Worm (Caenorhabditis elegans) whole organism, midembryonic: ENCODE results near the gene ptr-16.

Source experiments
- T22C8.4 ChIP-seq: fragments of 200-800 bp; sonication (Bioruptor generic); IDR thresholded peaks from 2 replicates; pipeline ENCODE4 v1.3.6; 2022; ENCODE audit warnings: missing genetic modification characterization, missing compliant biosample characterization
- cog-1 ChIP-seq: sonication (generic microtip); optimal IDR thresholded peaks from 2 replicates; lab custom pipeline; 2016; ENCODE audit warnings: missing genetic modification characterization, missing compliant biosample characterization
- flt-1 ChIP-seq: fragments of 200-800 bp; sonication (Bioruptor generic); IDR thresholded peaks from 2 replicates; pipeline ENCODE4 v1.3.6; 2022; ENCODE audit warnings: missing genetic modification characterization, missing compliant biosample characterization
- klf-2 ChIP-seq: fragments of 200-800 bp; sonication (Bioruptor generic); conservative IDR thresholded peaks from 2 replicates; pipeline ENCODE4 v1.3.6; 2022; ENCODE audit warnings: missing genetic modification reagents, missing genetic modification characterization, missing compliant biosample characterization
- med-1 ChIP-seq: sonication (generic microtip); optimal IDR thresholded peaks from 2 replicates; lab custom pipeline; 2017; ENCODE audit warnings: missing genetic modification characterization, mild to moderate bottlenecking, missing compliant biosample characterization, antibody characterized with exemption, missing genetic modification reagents; ENCODE audit not compliant: insufficient read depth
- ref-1 ChIP-seq: fragments of 200-800 bp; sonication (Bioruptor generic); conservative IDR thresholded peaks from 2 replicates; pipeline ENCODE4 v1.3.6; 2022; ENCODE audit warnings: missing genetic modification reagents, missing genetic modification characterization, missing compliant biosample characterization
- tab-1 ChIP-seq: fragments of 200-800 bp; sonication (Bioruptor generic); IDR thresholded peaks from 2 replicates; pipeline ENCODE4 v1.3.6; 2022; ENCODE audit warnings: missing genetic modification characterization, missing compliant biosample characterization
- ztf-23 ChIP-seq: fragments of 200-800 bp; sonication (Bioruptor generic); IDR thresholded peaks from 2 replicates; pipeline ENCODE4 v1.3.6; 2022; ENCODE audit warnings: missing genetic modification reagents, missing genetic modification characterization, missing compliant biosample characterization
- ztf-29 ChIP-seq: fragments of 200-800 bp; sonication (Bioruptor generic); IDR thresholded peaks from 2 replicates; pipeline ENCODE4 v1.3.6; 2022; ENCODE audit warnings: missing genetic modification reagents, missing genetic modification characterization, missing compliant biosample characterization

The ptr-16 gene

ce11 chrV:1156431-1156830 is 9.1 kb upstream of the ptr-16 start:
- no peak for TF ChIP-seq med-1 (GFP tag; lab: Kevin White, UChicago)

DNA sequence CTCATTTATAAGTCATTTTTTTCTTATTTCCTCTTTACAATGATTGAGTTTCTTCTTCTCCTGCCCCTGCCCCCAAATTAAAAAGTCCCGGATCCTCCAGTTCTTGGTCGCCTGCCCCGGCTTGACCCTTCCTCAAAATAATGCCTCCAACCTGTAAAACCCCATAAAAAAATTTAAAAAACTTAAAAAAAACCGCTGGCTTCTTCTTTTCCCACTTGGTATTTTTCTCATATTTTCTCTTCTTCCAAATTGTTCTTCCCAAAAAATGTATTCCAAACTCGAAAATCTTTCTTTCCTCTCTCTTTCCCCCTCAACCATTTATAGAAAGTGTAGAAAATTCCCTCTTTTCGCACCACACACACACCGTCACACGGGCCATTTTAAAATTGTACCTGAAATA is 8.1 kb upstream of the ptr-16 start:
- TF ChIP-seq cog-1: no peak
- no peak for TF ChIP-seq flt-1 (GFP tag; lab: Robert Waterston, UW)
- TF ChIP-seq tab-1 (GFP tag; lab: Robert Waterston, UW): no peak
- TF ChIP-seq klf-2 (GFP tag; lab: Robert Waterston, UW): no peak
- TF ChIP-seq ztf-23 (GFP tag; lab: Robert Waterston, UW): no peak
- TF ChIP-seq ref-1 (GFP tag; lab: Robert Waterston, UW): no peak
- no peak for TF ChIP-seq ztf-29 (GFP tag; lab: Robert Waterston, UW)
- TF ChIP-seq med-1 (GFP tag; lab: Kevin White, UChicago): no peak
- TF ChIP-seq T22C8.4: no peak

ce11 chrV:1158247-1158646 is 7.3 kb upstream of the ptr-16 start:
- no peak for TF ChIP-seq T22C8.4
- TF ChIP-seq ztf-23 (GFP tag; lab: Robert Waterston, UW): 0 out of 2 replicates have a peak, but pooled peaks have one; percentile 52

ce11 chrV:1160716-1161115 is 4.8 kb upstream of the ptr-16 start:
- TF ChIP-seq tab-1 (GFP tag; lab: Robert Waterston, UW) (no peak), med-1 (GFP tag; lab: Kevin White, UChicago) (no peak), ztf-29 (GFP tag; lab: Robert Waterston, UW) (no peak), ref-1 (GFP tag; lab: Robert Waterston, UW) (no peak), klf-2 (GFP tag; lab: Robert Waterston, UW) (no peak), cog-1 (no peak), T22C8.4 (no peak), ztf-23 (GFP tag; lab: Robert Waterston, UW) (no peak), flt-1 (GFP tag; lab: Robert Waterston, UW) (no peak)

DNA sequence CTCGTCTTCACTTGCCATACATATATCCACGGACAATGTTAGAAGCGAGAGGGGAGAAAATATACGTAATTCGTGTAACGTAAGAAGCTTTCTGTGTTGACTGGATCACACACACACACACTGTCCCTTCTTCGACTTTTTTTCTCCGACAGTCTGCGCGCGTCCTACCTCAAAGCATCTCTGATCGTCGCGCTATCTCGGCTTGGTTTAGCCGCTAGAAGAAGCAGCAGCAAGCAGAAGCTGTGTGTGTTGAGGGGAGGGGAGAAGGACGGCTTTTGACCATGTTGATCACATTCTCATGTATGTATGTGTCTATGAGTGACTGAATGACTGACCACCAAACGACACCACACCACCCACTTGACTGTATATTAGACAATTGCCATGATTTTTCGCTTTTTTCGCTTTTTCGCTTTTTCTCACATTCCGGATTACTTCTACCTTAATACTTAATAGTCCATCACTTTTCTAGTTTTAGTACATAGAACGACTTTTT is 1.3 kb upstream of the ptr-16 start, which contains the start of gene T21H3.5:
Gene T21H3.5, minus strand, starts transcription at position 98 of the 496 bp plus-strand sequence.
- TF ChIP-seq T22C8.4: no peak

DNA sequence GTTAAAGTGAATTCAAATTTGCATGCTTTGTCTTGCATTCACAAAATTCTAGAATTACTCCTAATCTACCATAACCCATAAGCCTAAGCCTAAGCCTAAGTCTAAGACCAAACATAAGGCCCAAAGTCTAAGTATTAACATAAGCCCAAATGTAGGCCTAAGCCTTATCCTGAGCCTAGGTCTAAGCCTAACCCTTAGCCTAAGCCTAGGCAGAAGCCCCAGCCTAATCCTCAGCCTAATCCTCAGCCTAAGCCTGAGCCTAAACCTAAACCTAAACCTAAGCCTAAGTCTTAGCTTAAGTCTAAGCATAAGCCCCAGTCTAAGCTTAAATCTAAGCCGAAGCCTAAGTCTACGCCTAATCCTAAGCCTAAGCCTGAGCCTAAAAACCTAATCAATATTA is 5.1 kb downstream of the ptr-16 start:
- TF ChIP-seq flt-1 (GFP tag; lab: Robert Waterston, UW): no peak
- TF ChIP-seq klf-2 (GFP tag; lab: Robert Waterston, UW): no peak
- TF ChIP-seq T22C8.4: no peak
- TF ChIP-seq cog-1: no peak
- no peak for TF ChIP-seq tab-1 (GFP tag; lab: Robert Waterston, UW)

- no peak for TF ChIP-seq T22C8.4
- no peak for TF ChIP-seq flt-1 (GFP tag; lab: Robert Waterston, UW)
- TF ChIP-seq klf-2 (GFP tag; lab: Robert Waterston, UW): no peak
- no peak for TF ChIP-seq ztf-23 (GFP tag; lab: Robert Waterston, UW)
Measured at ce11 chrV:1176277-1176839, 10.8 kb downstream of the ptr-16 start, which contains the start of gene T21H3.1. Gene T21H3.1, plus strand, starts transcription at chrV:1176724.

DNA sequence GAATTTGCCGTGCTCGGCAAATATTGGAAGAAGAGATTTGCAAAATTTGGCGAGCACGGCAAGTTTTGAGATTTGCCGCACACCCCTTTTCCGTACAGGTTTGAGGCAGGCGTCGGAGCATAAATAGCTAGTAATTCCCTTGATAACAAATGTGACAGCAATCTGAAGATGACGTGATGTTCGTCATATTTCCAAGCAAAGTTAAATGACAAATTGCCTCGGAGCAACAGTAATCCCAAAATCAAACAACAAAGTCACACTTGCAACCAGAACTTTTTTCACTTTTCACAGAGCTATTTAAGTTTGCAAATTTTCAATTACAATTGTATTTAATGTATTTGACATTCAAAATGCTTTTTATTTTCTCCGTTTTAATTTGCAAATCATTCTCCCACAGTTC is 13.8 kb downstream of the ptr-16 start, which contains the start of gene F25A2.1:
Gene F25A2.1, plus strand, starts transcription at position 301 of the 400 bp plus-strand sequence.
- TF ChIP-seq T22C8.4 (no peak), ztf-29 (GFP tag; lab: Robert Waterston, UW) (no peak), flt-1 (GFP tag; lab: Robert Waterston, UW) (no peak), klf-2 (GFP tag; lab: Robert Waterston, UW) (no peak), cog-1 (no peak), ref-1 (GFP tag; lab: Robert Waterston, UW) (no peak), tab-1 (GFP tag; lab: Robert Waterston, UW) (no peak), med-1 (GFP tag; lab: Kevin White, UChicago) (no peak), ztf-23 (GFP tag; lab: Robert Waterston, UW) (no peak)

DNA sequence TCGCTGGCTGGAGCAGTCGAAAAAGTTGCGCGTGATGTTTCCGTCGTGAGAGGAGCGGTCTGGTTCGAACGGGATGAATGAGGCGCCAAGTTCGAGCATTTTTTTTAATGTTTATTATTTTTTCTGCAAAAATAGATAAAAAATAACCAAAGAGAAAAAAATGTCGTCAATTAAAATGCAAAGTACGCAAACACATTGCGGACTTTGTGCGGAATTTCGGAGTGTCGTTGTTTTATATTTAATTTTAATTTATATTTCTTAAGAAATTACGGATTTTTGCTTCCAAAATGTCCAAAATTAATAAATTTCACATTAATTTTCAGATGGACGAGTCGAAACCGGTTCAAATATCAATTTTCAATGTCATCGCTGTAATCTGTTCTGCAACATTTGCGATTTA is 30.5 kb downstream of the ptr-16 start, which contains the start of the genes wrb-1 and Y50D4A.4:
Gene wrb-1, plus strand, starts transcription at position 78 of the 400 bp plus-strand sequence.
Gene Y50D4A.4, minus strand, starts transcription at position 133 of the 400 bp plus-strand sequence.
- TF ChIP-seq flt-1 (GFP tag; lab: Robert Waterston, UW): no peak
- no peak for TF ChIP-seq T22C8.4
- no peak for TF ChIP-seq ztf-29 (GFP tag; lab: Robert Waterston, UW)
- no peak for TF ChIP-seq tab-1 (GFP tag; lab: Robert Waterston, UW)
- TF ChIP-seq ztf-23 (GFP tag; lab: Robert Waterston, UW): no peak
- TF ChIP-seq med-1 (GFP tag; lab: Kevin White, UChicago): no peak
- no peak for TF ChIP-seq klf-2 (GFP tag; lab: Robert Waterston, UW)
- TF ChIP-seq cog-1: no peak
- TF ChIP-seq ref-1 (GFP tag; lab: Robert Waterston, UW): no peak

DNA sequence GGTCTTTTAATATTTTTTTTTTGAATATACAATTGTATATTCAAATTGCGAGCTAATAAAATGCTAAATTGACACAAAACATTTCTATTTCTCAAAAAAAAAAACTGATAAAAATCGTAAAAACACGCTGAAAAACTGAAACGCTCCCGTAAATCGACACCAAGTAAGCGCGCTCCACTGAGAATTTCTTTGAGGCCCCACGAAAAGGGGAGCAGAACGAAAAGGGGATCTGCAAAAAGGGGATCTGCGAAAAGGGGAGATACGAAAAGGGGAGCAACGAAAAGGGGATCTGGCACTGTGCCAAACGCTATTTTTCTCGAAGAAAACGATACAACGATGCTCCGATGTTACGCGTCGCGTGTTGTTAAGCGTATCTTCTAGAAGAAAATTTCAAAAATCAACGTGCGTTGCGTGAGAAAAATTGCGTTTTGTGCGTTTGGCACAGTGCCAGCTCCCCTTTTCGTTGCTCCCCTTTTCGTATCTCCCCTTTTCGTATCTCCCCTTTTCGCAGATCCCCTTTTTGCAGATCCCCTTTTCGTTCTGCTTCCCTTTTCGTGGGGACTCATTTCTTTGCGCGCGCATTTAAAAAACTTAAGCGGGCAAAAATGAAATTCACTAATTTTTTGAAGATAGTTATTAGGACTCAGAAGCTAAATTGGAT is 31.7 kb downstream of the ptr-16 start:
- TF ChIP-seq flt-1 (GFP tag; lab: Robert Waterston, UW) (peak; percentile 79), ref-1 (GFP tag; lab: Robert Waterston, UW) (peak; percentile 53; the same call in 1 of the 2 replicates), klf-2 (GFP tag; lab: Robert Waterston, UW) (peak; percentile 74)
